Worm (Caenorhabditis elegans) whole organism, L3 larva: ENCODE measurements around the gene mltn-7.

ENCODE experiments used
- R02D3.7 ChIP-seq: fragments of 150-350 bp; optimal IDR thresholded peaks from 2 replicates; lab custom pipeline; 2014; ENCODE audit warnings: missing biosample characterization, missing genetic modification characterization
- aly-2 ChIP-seq: fragments of 150-350 bp; optimal IDR thresholded peaks from 2 replicates; lab custom pipeline; 2014; ENCODE audit warnings: missing biosample characterization, missing genetic modification characterization
- ama-1 ChIP-seq: fragments of 150-350 bp; optimal IDR thresholded peaks from 2 replicates; lab custom pipeline; 2018
- fkh-10 ChIP-seq: sonication (generic microtip); optimal IDR thresholded peaks from 2 replicates; lab custom pipeline; 2017; ENCODE audit warnings: missing biosample characterization, missing genetic modification reagents, missing genetic modification characterization

ce11 chrV:361291-361690 lies 8.8 kb upstream of the mltn-7 start:
- TF ChIP-seq ama-1 (lab: Kevin White, UChicago) (no peak), R02D3.7 (tag; lab: Kevin White, UChicago) (no peak), aly-2 (tag; lab: Kevin White, UChicago) (no peak), fkh-10 (GFP tag; lab: Kevin White, UChicago) (no peak)
